Worm (Caenorhabditis elegans): ENCODE data around the gene T06E4.21.

DNA sequence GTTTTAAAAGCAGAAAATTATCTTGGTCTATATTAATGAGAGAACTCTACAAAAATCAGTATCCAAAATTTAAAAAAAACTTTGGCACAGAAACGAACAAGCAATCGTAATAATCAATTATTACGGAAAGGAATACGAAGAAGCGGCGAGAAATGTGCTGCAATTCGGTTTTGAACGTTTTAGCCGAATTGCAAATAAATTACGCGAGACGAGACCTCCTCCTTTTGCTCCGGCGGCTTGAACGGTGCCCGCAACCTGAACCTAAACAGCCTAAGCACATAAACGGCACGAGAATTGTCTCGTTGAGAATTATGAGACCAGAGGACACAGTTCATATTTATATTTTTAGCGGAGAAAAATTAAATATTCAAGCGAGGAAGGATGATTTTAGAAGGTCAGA, 38.0 kb downstream of the T06E4.21 start:
- TF ChIP-seq fkh-10 (GFP tag; optimal IDR thresholded peaks at IDR 0.05) (no peak), ceh-19 (GFP tag; optimal IDR thresholded peaks at IDR 0.05) (no peak), elt-2 (tag; optimal IDR thresholded peaks at IDR 0.05) (no peak), hlh-30 (tag; optimal IDR thresholded peaks at IDR 0.05; ENCODE audit: insufficient read depth) (no peak), unc-86 (tag; optimal IDR thresholded peaks at IDR 0.05) (no peak), tbx-2 (tag; optimal IDR thresholded peaks at IDR 0.05) (no peak)

Data from whole organism, late embryonic.